Fruit fly (Drosophila melanogaster) whole organism, prepupa: Measurements from ENCODE around the gene Aprt.
A peak's percentile ranks its signal among the peaks of the same experiment; 100 is the strongest.

Source experiments
- Blimp-1 ChIP-seq: fragments of 200-800 bp; sonication (Bioruptor generic); optimal IDR thresholded peaks from 3 replicates; lab custom pipeline; 2017; ENCODE audit warnings: missing biosample characterization, missing genetic modification characterization, mild to moderate bottlenecking, moderate library complexity, missing genetic modification reagents
- CG10631 ChIP-seq: fragments of 200-800 bp; sonication (Bioruptor generic); optimal IDR thresholded peaks from 2 replicates; lab custom pipeline; 2016; ENCODE audit warnings: missing biosample characterization, missing genetic modification characterization
- CG11294 ChIP-seq: fragments of 200-800 bp; sonication (Bioruptor generic); IDR thresholded peaks from 2 replicates; pipeline ENCODE4 v1.3.6; 2022; ENCODE audit warnings: missing biosample characterization, missing genetic modification characterization
- CG15336 ChIP-seq: fragments of 200-800 bp; sonication (Bioruptor generic); IDR thresholded peaks from 2 replicates; pipeline ENCODE4 v1.3.6; 2022; ENCODE audit warnings: missing biosample characterization, missing genetic modification characterization
- CG1621 ChIP-seq: fragments of 200-800 bp; sonication (Bioruptor generic); optimal IDR thresholded peaks from 3 replicates; lab custom pipeline; 2018; ENCODE audit warnings: missing biosample characterization, mild to moderate bottlenecking, missing genetic modification characterization
- CG16779 ChIP-seq: fragments of 200-800 bp; sonication (Bioruptor generic); optimal IDR thresholded peaks from 3 replicates; lab custom pipeline; 2017; ENCODE audit warnings: missing biosample characterization, mild to moderate bottlenecking, missing genetic modification characterization
- CG31627 ChIP-seq: fragments of 200-800 bp; sonication (Bioruptor generic); optimal IDR thresholded peaks from 3 replicates; lab custom pipeline; 2016; ENCODE audit warnings: missing biosample characterization, missing genetic modification characterization
- CG32006 ChIP-seq: fragments of 200-800 bp; sonication (Bioruptor generic); optimal IDR thresholded peaks from 3 replicates; lab custom pipeline; 2017; ENCODE audit warnings: missing biosample characterization, mild to moderate bottlenecking, missing genetic modification characterization
- CG34406 ChIP-seq: fragments of 200-800 bp; sonication (Bioruptor generic); optimal IDR thresholded peaks from 3 replicates; lab custom pipeline; 2016; ENCODE audit warnings: missing biosample characterization, missing genetic modification characterization
- CG4318 ChIP-seq: fragments of 200-800 bp; sonication (Bioruptor generic); optimal IDR thresholded peaks from 3 replicates; lab custom pipeline; 2017; ENCODE audit warnings: missing biosample characterization, mild to moderate bottlenecking, missing genetic modification characterization
- CG6163 ChIP-seq: fragments of 200-800 bp; sonication (Bioruptor generic); IDR thresholded peaks from 3 replicates; pipeline ENCODE4 v1.3.6; 2022; ENCODE audit warnings: missing biosample characterization, missing genetic modification characterization
- CG6792 ChIP-seq: fragments of 200-800 bp; sonication (Bioruptor generic); optimal IDR thresholded peaks from 3 replicates; lab custom pipeline; 2016; ENCODE audit warnings: missing biosample characterization, missing genetic modification characterization
- CG6808 ChIP-seq: fragments of 200-800 bp; sonication (Bioruptor generic); optimal IDR thresholded peaks from 3 replicates; lab custom pipeline; 2017; ENCODE audit warnings: missing biosample characterization, missing genetic modification characterization, mild to moderate bottlenecking, moderate library complexity, missing genetic modification reagents
- CG6854 ChIP-seq: fragments of 200-800 bp; sonication (Bioruptor generic); optimal IDR thresholded peaks from 2 replicates; lab custom pipeline; 2017; ENCODE audit warnings: missing biosample characterization, mild to moderate bottlenecking, missing genetic modification characterization
- CG7368 ChIP-seq: fragments of 200-800 bp; sonication (Bioruptor generic); optimal IDR thresholded peaks from 3 replicates; lab custom pipeline; 2016; ENCODE audit warnings: missing biosample characterization, missing genetic modification characterization
- CG8119 ChIP-seq: fragments of 200-800 bp; sonication (Bioruptor generic); IDR thresholded peaks from 3 replicates; pipeline ENCODE4 v1.3.6; 2022; ENCODE audit warnings: missing biosample characterization, missing genetic modification characterization
- CG8319 ChIP-seq: fragments of 200-800 bp; sonication (Bioruptor generic); optimal IDR thresholded peaks from 3 replicates; lab custom pipeline; 2016; ENCODE audit warnings: missing biosample characterization, missing genetic modification characterization
- CG8632 ChIP-seq: fragments of 200-800 bp; sonication (Bioruptor generic); optimal IDR thresholded peaks from 3 replicates; lab custom pipeline; 2016; ENCODE audit warnings: missing biosample characterization, missing genetic modification characterization
- CG9139 ChIP-seq: fragments of 200-800 bp; sonication (Bioruptor generic); optimal IDR thresholded peaks from 3 replicates; lab custom pipeline; 2017; ENCODE audit warnings: missing biosample characterization, mild to moderate bottlenecking, missing genetic modification characterization
- Eip78C ChIP-seq: fragments of 200-800 bp; sonication (Bioruptor generic); peaks from one replicate; lab custom pipeline; 2016; ENCODE audit warnings: missing biosample characterization, missing genetic modification characterization
- Eip93F ChIP-seq: fragments of 200-800 bp; sonication (Bioruptor generic); optimal IDR thresholded peaks from 2 replicates; lab custom pipeline; 2016; ENCODE audit warnings: missing biosample characterization, mild to moderate bottlenecking, missing genetic modification characterization
- Ets21C ChIP-seq: fragments of 200-800 bp; sonication (Bioruptor generic); optimal IDR thresholded peaks from 3 replicates; lab custom pipeline; 2016; ENCODE audit warnings: missing biosample characterization, missing genetic modification characterization
- Ets96B ChIP-seq: fragments of 200-800 bp; optimal IDR thresholded peaks from 2 replicates; lab custom pipeline; 2019; ENCODE audit warnings: missing biosample characterization, mild to moderate bottlenecking, missing genetic modification characterization, moderate library complexity
- Gug ChIP-seq: fragments of 200-800 bp; sonication (Bioruptor generic); IDR thresholded peaks from 2 replicates; pipeline ENCODE4 v1.3.6; 2022; ENCODE audit warnings: missing biosample characterization, missing genetic modification characterization
- Hr38 ChIP-seq: sonication (Bioruptor generic); optimal IDR thresholded peaks from 2 replicates; lab custom pipeline; 2016; ENCODE audit warnings: missing biosample characterization, missing genetic modification characterization
- Hr4 ChIP-seq: fragments of 200-800 bp; sonication (Bioruptor generic); optimal IDR thresholded peaks from 3 replicates; lab custom pipeline; 2016; ENCODE audit warnings: missing biosample characterization, missing genetic modification characterization
- Lpt ChIP-seq: fragments of 200-800 bp; sonication (Bioruptor generic); optimal IDR thresholded peaks from 3 replicates; lab custom pipeline; 2016; ENCODE audit warnings: missing biosample characterization, missing genetic modification characterization
- OdsH ChIP-seq: fragments of 200-800 bp; sonication (Bioruptor generic); optimal IDR thresholded peaks from 3 replicates; lab custom pipeline; 2016; ENCODE audit warnings: missing biosample characterization, missing genetic modification characterization
- Smox ChIP-seq: fragments of 200-800 bp; sonication (Bioruptor generic); optimal IDR thresholded peaks from 3 replicates; lab custom pipeline; 2016; ENCODE audit warnings: missing biosample characterization, missing genetic modification characterization
- Sox102F ChIP-seq: fragments of 200-800 bp; sonication (Bioruptor generic); optimal IDR thresholded peaks from 2 replicates; lab custom pipeline; 2016; ENCODE audit warnings: missing biosample characterization, mild to moderate bottlenecking, missing genetic modification characterization
- Sox14 ChIP-seq: fragments of 200-800 bp; sonication (Bioruptor generic); optimal IDR thresholded peaks from 3 replicates; lab custom pipeline; 2016; ENCODE audit warnings: missing biosample characterization, missing genetic modification characterization
- Sox15 ChIP-seq: fragments of 200-800 bp; sonication (Bioruptor generic); optimal IDR thresholded peaks from 3 replicates; lab custom pipeline; 2016; ENCODE audit warnings: missing biosample characterization, missing genetic modification characterization
- dac ChIP-seq: fragments of 200-800 bp; sonication (Bioruptor generic); optimal IDR thresholded peaks from 2 replicates; lab custom pipeline; 2017; ENCODE audit warnings: missing biosample characterization, mild to moderate bottlenecking, missing genetic modification characterization
- dsx ChIP-seq: fragments of 200-800 bp; optimal IDR thresholded peaks from 3 replicates; lab custom pipeline; 2019; ENCODE audit warnings: missing biosample characterization, mild to moderate bottlenecking, missing genetic modification characterization, moderate library complexity; ENCODE audit not compliant: poor library complexity, severe bottlenecking
- eg ChIP-seq: fragments of 200-800 bp; sonication (Bioruptor generic); IDR thresholded peaks from 3 replicates; pipeline ENCODE4 v1.3.6; 2022; ENCODE audit warnings: missing biosample characterization, missing genetic modification characterization
- esn ChIP-seq: fragments of 200-800 bp; sonication (Bioruptor generic); optimal IDR thresholded peaks from 2 replicates; lab custom pipeline; 2016; ENCODE audit warnings: missing biosample characterization, mild to moderate bottlenecking, missing genetic modification characterization, moderate library complexity
- fd59A ChIP-seq: fragments of 200-800 bp; sonication (Bioruptor generic); optimal IDR thresholded peaks from 2 replicates; lab custom pipeline; 2017; ENCODE audit warnings: missing biosample characterization, mild to moderate bottlenecking, missing genetic modification characterization, missing genetic modification reagents
- lz ChIP-seq: fragments of 200-800 bp; sonication (Bioruptor generic); optimal IDR thresholded peaks from 3 replicates; lab custom pipeline; 2016; ENCODE audit warnings: missing biosample characterization, missing genetic modification characterization
- pdm3 ChIP-seq: fragments of 200-800 bp; sonication (Bioruptor generic); optimal IDR thresholded peaks from 3 replicates; lab custom pipeline; 2016; ENCODE audit warnings: missing biosample characterization, missing genetic modification characterization
- salr ChIP-seq, 2 experiments: fragments of 200-800 bp; sonication (Bioruptor generic); optimal IDR thresholded peaks; 3 replicates each; lab custom pipeline; 2016 to 2018; ENCODE audit warnings: missing biosample characterization in 2 of 2, missing genetic modification characterization in 2 of 2, mild to moderate bottlenecking in 1 of 2
- ss ChIP-seq, 2 experiments: fragments of 200-800 bp; sonication (Bioruptor generic); optimal IDR thresholded peaks; 2 replicates in 1 of 2; 3 replicates in 1 of 2; lab custom pipeline; 2017 to 2018; ENCODE audit warnings: mild to moderate bottlenecking in 2 of 2, missing biosample characterization in 2 of 2, missing genetic modification characterization in 2 of 2, moderate library complexity in 1 of 2
- svp ChIP-seq: fragments of 200-800 bp; sonication (Bioruptor generic); peaks from one replicate; lab custom pipeline; 2016; ENCODE audit warnings: missing biosample characterization, missing genetic modification characterization
- topi ChIP-seq: fragments of 200-800 bp; sonication (Bioruptor generic); optimal IDR thresholded peaks from 3 replicates; lab custom pipeline; 2016; ENCODE audit warnings: missing biosample characterization, missing genetic modification characterization
- vri ChIP-seq: fragments of 200-800 bp; sonication (Bioruptor generic); optimal IDR thresholded peaks from 3 replicates; lab custom pipeline; 2016; ENCODE audit warnings: missing biosample characterization, mild to moderate bottlenecking, missing genetic modification characterization

The Aprt gene

dm6 chr3L:1876215-1876625 is 8.6 kb downstream of the Aprt start, which contains the start of gene dre4 (continued):
- TF ChIP-seq salr (GFP tag; optimal IDR thresholded peaks at IDR 0.05; lab: Kevin White, UChicago), result peak in 1 of 2 experiments; percentile 22
- TF ChIP-seq Ets96B (tag; lab: Kevin White, UChicago), result peak; percentile 68
- TF ChIP-seq CG6808 (GFP tag; lab: Kevin White, UChicago), result no peak
- TF ChIP-seq fd59A (GFP tag; lab: Kevin White, UChicago), result no peak
- peak; percentile 86 for TF ChIP-seq eg
- TF ChIP-seq CG10631 (GFP tag; lab: Kevin White, UChicago), result no peak
- peak; percentile 58 for TF ChIP-seq CG6792 (GFP tag; lab: Kevin White, UChicago)
- peak; percentile 52 for TF ChIP-seq CG7368 (GFP tag; lab: Kevin White, UChicago)
- TF ChIP-seq Gug (GFP tag; lab: Robert Waterston, UW), result peak; percentile 22; the same call in 1 of the 2 replicates
- no peak for TF ChIP-seq CG9139 (GFP tag; lab: Kevin White, UChicago)
- peak; percentile 66; the same call in 1 of the 3 replicates for TF ChIP-seq CG6163 (GFP tag; lab: Robert Waterston, UW)
- no peak for TF ChIP-seq Blimp-1 (GFP tag; lab: Kevin White, UChicago)
- TF ChIP-seq Sox102F (GFP tag; lab: Kevin White, UChicago), result peak; percentile 59
- peak; percentile 9 for TF ChIP-seq CG8319 (GFP tag; lab: Kevin White, UChicago)
- TF ChIP-seq ss (GFP tag; optimal IDR thresholded peaks at IDR 0.05; lab: Kevin White, UChicago), result no peak
- peak; percentile 42 for TF ChIP-seq CG34406 (GFP tag; lab: Kevin White, UChicago)
- no peak for TF ChIP-seq CG6854 (GFP tag; lab: Kevin White, UChicago)
- peak; percentile 60 for TF ChIP-seq CG32006 (GFP tag; lab: Kevin White, UChicago)
- peak; percentile 26 for TF ChIP-seq Sox15
- TF ChIP-seq pdm3, result no peak
- peak; percentile 35 for TF ChIP-seq Ets21C (GFP tag; lab: Kevin White, UChicago)
- TF ChIP-seq CG16779 (tag; lab: Kevin White, UChicago), result peak; percentile 19
- TF ChIP-seq Smox, result no peak

dm6 chr3L:1869719-1870118 is 15.1 kb downstream of the Aprt start, which contains the start of gene CG13924:
Gene CG13924, plus strand, starts transcription at chr3L:1870019.
- TF ChIP-seq CG6854 (GFP tag; lab: Kevin White, UChicago) (no peak), vri (no peak), ss (GFP tag; optimal IDR thresholded peaks at IDR 0.05; lab: Kevin White, UChicago) (no peak), pdm3 (no peak), fd59A (GFP tag; lab: Kevin White, UChicago) (no peak), CG31627 (GFP tag; lab: Kevin White, UChicago) (no peak), CG32006 (GFP tag; lab: Kevin White, UChicago) (no peak), CG1621 (tag; lab: Kevin White, UChicago) (no peak), CG16779 (tag; lab: Kevin White, UChicago) (no peak), Smox (no peak), topi (GFP tag; lab: Kevin White, UChicago) (no peak), dsx (GFP tag; lab: Kevin White, UChicago) (no peak), CG7368 (GFP tag; lab: Kevin White, UChicago) (no peak), Hr38 (GFP tag; lab: Kevin White, UChicago) (no peak), Blimp-1 (GFP tag; lab: Kevin White, UChicago) (no peak), Ets96B (tag; lab: Kevin White, UChicago) (no peak), dac (GFP tag; lab: Kevin White, UChicago) (no peak), Hr4 (no peak), Sox15 (no peak), Eip93F (GFP tag; lab: Kevin White, UChicago) (no peak)
- TF ChIP-seq, all 60 proteins: peak for 0

- no peak for TF ChIP-seq Sox102F (GFP tag; lab: Kevin White, UChicago)
- TF ChIP-seq OdsH (GFP tag; lab: Kevin White, UChicago), result no peak
- TF ChIP-seq CG6163 (GFP tag; lab: Robert Waterston, UW), result peak; percentile 67
- TF ChIP-seq Eip78C (GFP tag; lab: Kevin White, UChicago), result peak; percentile 65
- TF ChIP-seq CG15336 (GFP tag; lab: Robert Waterston, UW), result peak; percentile 36; the same call in 1 of the 2 replicates
- peak; percentile 68 for TF ChIP-seq Gug (GFP tag; lab: Robert Waterston, UW)
- TF ChIP-seq topi (GFP tag; lab: Kevin White, UChicago), result peak; percentile 32
- no peak for TF ChIP-seq CG9139 (GFP tag; lab: Kevin White, UChicago)
- no peak for TF ChIP-seq Sox14 (GFP tag; lab: Kevin White, UChicago)
- TF ChIP-seq esn (GFP tag; lab: Kevin White, UChicago), result peak; percentile 37
- no peak for TF ChIP-seq CG4318 (GFP tag; lab: Kevin White, UChicago)
- no peak for TF ChIP-seq CG1621 (tag; lab: Kevin White, UChicago)
- TF ChIP-seq Sox15, result no peak
- peak; percentile 39; the same call in 2 of the 3 replicates for TF ChIP-seq CG8119 (GFP tag; lab: Robert Waterston, UW)
- TF ChIP-seq lz (GFP tag; lab: Kevin White, UChicago), result peak; percentile 11
- TF ChIP-seq CG11294 (GFP tag; lab: Robert Waterston, UW), result peak; percentile 9; the same call in 1 of the 2 replicates
- peak; percentile 73 for TF ChIP-seq svp
- peak; percentile 32 for TF ChIP-seq CG8632 (GFP tag; lab: Kevin White, UChicago)
- TF ChIP-seq Lpt (GFP tag; lab: Kevin White, UChicago), result no peak
- TF ChIP-seq CG6792 (GFP tag; lab: Kevin White, UChicago), result peak; percentile 6
- TF ChIP-seq CG7368 (GFP tag; lab: Kevin White, UChicago), result no peak
- peak; percentile 9 for TF ChIP-seq CG31627 (GFP tag; lab: Kevin White, UChicago)
- TF ChIP-seq dsx (GFP tag; lab: Kevin White, UChicago), result peak; percentile 0
- peak; percentile 21 for TF ChIP-seq CG8319 (GFP tag; lab: Kevin White, UChicago)
Measured at dm6 chr3L:1868841-1869240, 16.0 kb downstream of the Aprt start.
